Worm (Caenorhabditis elegans): ENCODE results near the gene R09E10.8.

DNA sequence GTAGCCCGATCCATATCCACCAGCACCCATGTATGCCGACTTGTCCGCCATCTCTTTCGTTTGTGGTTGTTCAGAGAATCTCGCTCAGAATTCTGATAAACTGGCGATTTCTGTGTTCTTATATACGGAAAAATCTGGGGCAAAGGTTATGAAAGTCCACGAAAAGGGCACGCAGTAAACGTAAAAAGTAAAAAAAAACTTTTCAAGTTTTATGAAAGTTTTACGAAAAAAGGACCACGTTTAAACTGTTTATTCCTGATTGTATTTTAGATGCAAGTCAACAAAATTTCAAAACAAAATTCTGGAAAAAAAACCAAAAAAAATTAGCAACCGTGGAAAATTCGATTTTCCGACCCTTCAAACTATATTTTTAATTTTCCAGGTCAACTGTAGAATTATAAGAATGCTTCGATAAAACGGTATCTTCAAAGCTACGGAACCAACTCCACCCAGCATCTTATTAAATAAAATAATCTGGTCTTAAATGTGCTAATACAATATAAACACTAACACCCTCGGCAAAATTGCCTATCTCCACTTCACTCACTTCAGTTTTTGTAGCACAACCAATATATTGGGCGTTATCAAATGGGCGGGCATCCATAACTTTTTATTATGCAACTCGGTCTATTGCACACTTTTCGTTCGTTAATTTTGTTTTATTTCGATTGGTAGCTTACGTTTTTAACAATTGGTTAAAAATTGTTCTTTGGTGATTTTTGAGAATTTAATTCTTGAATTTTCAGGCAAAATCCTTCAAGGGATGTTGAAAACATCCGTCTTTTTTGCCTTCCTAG, 40.9 kb downstream of the R09E10.8 start, which contains the start of the genes nspd-7 and Y43C5A.2:
- no peak for TF ChIP-seq tab-1 (GFP tag; IDR thresholded peaks at IDR 0.05)
- TF ChIP-seq ztf-29 (GFP tag; IDR thresholded peaks at IDR 0.05), result no peak
- no peak for TF ChIP-seq ztf-23 (GFP tag; IDR thresholded peaks at IDR 0.05)
- no peak for TF ChIP-seq flt-1 (GFP tag; IDR thresholded peaks at IDR 0.05)
- no peak for TF ChIP-seq ref-1 (GFP tag; conservative IDR thresholded peaks at IDR 0.05)
- no peak for TF ChIP-seq med-1 (GFP tag; optimal IDR thresholded peaks at IDR 0.05; ENCODE audit: insufficient read depth)
- TF ChIP-seq cog-1 (tag; optimal IDR thresholded peaks at IDR 0.05), result no peak
- TF ChIP-seq klf-2 (GFP tag; conservative IDR thresholded peaks at IDR 0.05), result no peak
- TF ChIP-seq T22C8.4 (GFP tag; IDR thresholded peaks at IDR 0.05), result no peak
